Worm (Caenorhabditis elegans) whole organism, L2 larva: ENCODE measurements around the gene gln-5.

Experiments used
- C34F6.9 ChIP-seq: fragments of 150-350 bp; optimal IDR thresholded peaks from 2 replicates; lab custom pipeline; 2014; ENCODE audit warnings: missing biosample characterization, missing genetic modification characterization
- F13H6.1 ChIP-seq: sonication (generic microtip); optimal IDR thresholded peaks from 2 replicates; lab custom pipeline; 2016; ENCODE audit warnings: missing genetic modification characterization, missing compliant biosample characterization
- R02D3.7 ChIP-seq: fragments of 150-350 bp; optimal IDR thresholded peaks from 2 replicates; lab custom pipeline; 2014; ENCODE audit warnings: missing biosample characterization, missing genetic modification characterization
- Y55F3AM.14 ChIP-seq: fragments of 200-800 bp; sonication (Bioruptor generic); optimal IDR thresholded peaks from 2 replicates; lab custom pipeline; 2018; ENCODE audit warnings: mild to moderate bottlenecking, missing genetic modification characterization, missing compliant biosample characterization
- ZK546.5 ChIP-seq: sonication (generic microtip); optimal IDR thresholded peaks from 2 replicates; lab custom pipeline; 2017; ENCODE audit warnings: missing biosample characterization, missing genetic modification characterization
- alr-1 ChIP-seq: fragments of 150-350 bp; optimal IDR thresholded peaks from 2 replicates; lab custom pipeline; 2014; ENCODE audit warnings: missing biosample characterization, missing genetic modification characterization
- aly-2 ChIP-seq: fragments of 150-350 bp; optimal IDR thresholded peaks from 2 replicates; lab custom pipeline; 2014; ENCODE audit warnings: missing biosample characterization, missing genetic modification characterization
- ama-1 ChIP-seq: fragments of 150-350 bp; optimal IDR thresholded peaks from 2 replicates; lab custom pipeline; 2018; ENCODE audit warnings: inconsistent platforms
- blmp-1 ChIP-seq: sonication (generic microtip); optimal IDR thresholded peaks from 2 replicates; lab custom pipeline; 2017; ENCODE audit warnings: missing genetic modification characterization, mild to moderate bottlenecking, missing compliant biosample characterization, antibody characterized with exemption, moderate library complexity; ENCODE audit not compliant: insufficient read depth
- crh-2 ChIP-seq: sonication (generic microtip); optimal IDR thresholded peaks from 2 replicates; lab custom pipeline; 2017; ENCODE audit warnings: missing biosample characterization, missing genetic modification characterization
- elt-1 ChIP-seq: fragments of 150-350 bp; optimal IDR thresholded peaks from 2 replicates; lab custom pipeline; 2014; ENCODE audit warnings: missing biosample characterization, missing genetic modification characterization
- fos-1 ChIP-seq: fragments of 150-350 bp; optimal IDR thresholded peaks from 2 replicates; lab custom pipeline; 2014; ENCODE audit warnings: missing biosample characterization, missing genetic modification characterization
- gmeb-1 ChIP-seq: fragments of 150-350 bp; optimal IDR thresholded peaks from 2 replicates; lab custom pipeline; 2014; ENCODE audit warnings: missing biosample characterization, missing genetic modification characterization
- lin-11 ChIP-seq: fragments of 150-350 bp; sonication (generic microtip); optimal IDR thresholded peaks from 2 replicates; lab custom pipeline; 2014; ENCODE audit warnings: missing biosample characterization, missing genetic modification characterization, inconsistent platforms, mixed read lengths
- lin-13 ChIP-seq: fragments of 150-350 bp; optimal IDR thresholded peaks from 2 replicates; lab custom pipeline; 2014; ENCODE audit warnings: missing biosample characterization, missing genetic modification reagents, missing genetic modification characterization
- lin-39 ChIP-seq: fragments of 150-350 bp; optimal IDR thresholded peaks from 2 replicates; lab custom pipeline; 2014; ENCODE audit warnings: missing biosample characterization, missing genetic modification reagents, missing genetic modification characterization
- lsy-2 ChIP-seq, 2 experiments: fragments of 150-350 bp in 1 of 2; sonication (generic microtip) in 1 of 2; optimal IDR thresholded peaks; 2 replicates each; lab custom pipeline; 2014 to 2017; ENCODE audit warnings: missing biosample characterization in 2 of 2, missing genetic modification characterization in 2 of 2
- mab-5 ChIP-seq: fragments of 150-350 bp; optimal IDR thresholded peaks from 2 replicates; lab custom pipeline; 2014; ENCODE audit warnings: missing biosample characterization, missing genetic modification characterization
- mdl-1 ChIP-seq, 2 experiments: fragments of 150-350 bp in 1 of 2; sonication (generic microtip) in 1 of 2; optimal IDR thresholded peaks; 2 replicates each; lab custom pipeline; 2017; ENCODE audit warnings: missing biosample characterization in 2 of 2, missing genetic modification characterization in 2 of 2
- nhr-10 ChIP-seq: sonication (generic microtip); optimal IDR thresholded peaks from 2 replicates; lab custom pipeline; 2017; ENCODE audit warnings: missing biosample characterization, missing genetic modification characterization
- nhr-11 ChIP-seq: fragments of 150-350 bp; optimal IDR thresholded peaks from 2 replicates; lab custom pipeline; 2014; ENCODE audit warnings: missing biosample characterization, missing genetic modification characterization
- nhr-12 ChIP-seq: fragments of 150-350 bp; optimal IDR thresholded peaks from 2 replicates; lab custom pipeline; 2014; ENCODE audit warnings: missing biosample characterization, missing genetic modification characterization
- nhr-129 ChIP-seq: fragments of 150-350 bp; optimal IDR thresholded peaks from 2 replicates; lab custom pipeline; 2014; ENCODE audit warnings: missing biosample characterization, missing genetic modification characterization
- nhr-21 ChIP-seq: fragments of 150-350 bp; optimal IDR thresholded peaks from 2 replicates; lab custom pipeline; 2014; ENCODE audit warnings: missing biosample characterization, missing genetic modification characterization
- nhr-23 ChIP-seq: fragments of 150-350 bp; optimal IDR thresholded peaks from 2 replicates; lab custom pipeline; 2014; ENCODE audit warnings: missing biosample characterization, missing genetic modification reagents, missing genetic modification characterization
- nhr-237 ChIP-seq: fragments of 150-350 bp; optimal IDR thresholded peaks from 2 replicates; lab custom pipeline; 2014; ENCODE audit warnings: missing biosample characterization, missing genetic modification characterization
- nhr-25 ChIP-seq: fragments of 150-350 bp; sonication (generic microtip); optimal IDR thresholded peaks from 3 replicates; lab custom pipeline; 2014; ENCODE audit warnings: missing biosample characterization, missing genetic modification characterization
- nhr-6 ChIP-seq: fragments of 150-350 bp; optimal IDR thresholded peaks from 2 replicates; lab custom pipeline; 2014; ENCODE audit warnings: missing biosample characterization, missing genetic modification characterization
- nhr-77 ChIP-seq: fragments of 150-350 bp; optimal IDR thresholded peaks from 2 replicates; lab custom pipeline; 2014; ENCODE audit warnings: missing biosample characterization, missing genetic modification characterization
- sem-4 ChIP-seq: fragments of 150-350 bp; optimal IDR thresholded peaks from 2 replicates; lab custom pipeline; 2014; ENCODE audit warnings: missing biosample characterization, missing genetic modification reagents, missing genetic modification characterization
- skn-1 ChIP-seq: sonication (generic microtip); optimal IDR thresholded peaks from 2 replicates; lab custom pipeline; 2017; ENCODE audit warnings: missing biosample characterization, missing genetic modification characterization
- sma-3 ChIP-seq: sonication (generic microtip); optimal IDR thresholded peaks from 2 replicates; lab custom pipeline; 2016; ENCODE audit warnings: missing genetic modification reagents, missing genetic modification characterization, missing compliant biosample characterization
- sma-9 ChIP-seq, 2 experiments: fragments of 150-350 bp in 1 of 2; sonication (generic microtip) in 1 of 2; optimal IDR thresholded peaks; 2 replicates each; lab custom pipeline; 2014 to 2016; ENCODE audit warnings: missing genetic modification characterization in 2 of 2, mild to moderate bottlenecking in 1 of 2, missing biosample characterization in 1 of 2, missing compliant biosample characterization in 1 of 2, missing genetic modification reagents in 1 of 2, moderate library complexity in 1 of 2
- snpc-4 ChIP-seq: fragments of 150-350 bp; optimal IDR thresholded peaks from 2 replicates; lab custom pipeline; 2014; ENCODE audit warnings: missing biosample characterization, missing genetic modification characterization
- unc-39 ChIP-seq: fragments of 150-350 bp; optimal IDR thresholded peaks from 2 replicates; lab custom pipeline; 2014; ENCODE audit warnings: missing biosample characterization, missing genetic modification characterization
- unc-55 ChIP-seq: fragments of 150-350 bp; sonication (generic microtip); optimal IDR thresholded peaks from 3 replicates; lab custom pipeline; 2014; ENCODE audit warnings: missing biosample characterization, missing genetic modification reagents, missing genetic modification characterization
- unc-62 ChIP-seq: fragments of 150-350 bp; optimal IDR thresholded peaks from 2 replicates; lab custom pipeline; 2014; ENCODE audit warnings: missing biosample characterization, missing genetic modification reagents, missing genetic modification characterization
- zag-1 ChIP-seq: fragments of 150-350 bp; optimal IDR thresholded peaks from 2 replicates; lab custom pipeline; 2014; ENCODE audit warnings: missing biosample characterization, missing genetic modification characterization
- ztf-11 ChIP-seq: sonication (generic microtip); optimal IDR thresholded peaks from 2 replicates; lab custom pipeline; 2017; ENCODE audit warnings: missing biosample characterization, missing genetic modification characterization
- ztf-4 ChIP-seq: fragments of 150-350 bp; optimal IDR thresholded peaks from 2 replicates; lab custom pipeline; 2014; ENCODE audit warnings: missing biosample characterization, missing genetic modification characterization

Gene gln-5

ce11 chrIV:17267304-17267891 lies 6.1 kb downstream of the gln-5 start:
- TF ChIP-seq ztf-4 (no peak), unc-55 (peak; percentile 70), lin-13 (no peak), blmp-1 (tag; lab: Kevin White, UChicago) (no peak), fos-1 (tag; lab: Kevin White, UChicago) (no peak), nhr-25 (tag; lab: Kevin White, UChicago) (no peak), sma-3 (GFP tag; lab: Kevin White, UChicago) (no peak), mab-5 (tag; lab: Kevin White, UChicago) (peak; percentile 27)

- TF ChIP-seq unc-62 (GFP tag; lab: Kevin White, UChicago), result no peak
- TF ChIP-seq C34F6.9 (tag; lab: Kevin White, UChicago), result no peak
- no peak for TF ChIP-seq unc-55
- TF ChIP-seq snpc-4 (tag; lab: Kevin White, UChicago), result no peak
- TF ChIP-seq zag-1 (tag; lab: Kevin White, UChicago), result no peak
- TF ChIP-seq nhr-23 (tag; lab: Kevin White, UChicago), result no peak
- no peak for TF ChIP-seq crh-2 (tag; lab: Kevin White, UChicago)
- TF ChIP-seq sem-4, result no peak
- no peak for TF ChIP-seq alr-1 (tag; lab: Kevin White, UChicago)
- no peak for TF ChIP-seq nhr-25 (tag; lab: Kevin White, UChicago)
- TF ChIP-seq ama-1 (lab: Kevin White, UChicago), result no peak
- TF ChIP-seq sma-9 (GFP tag; optimal IDR thresholded peaks at IDR 0.05; lab: Kevin White, UChicago), result no peak
- TF ChIP-seq sma-9 (tag; optimal IDR thresholded peaks at IDR 0.05; lab: Kevin White, UChicago), result no peak
- no peak for TF ChIP-seq skn-1
- no peak for TF ChIP-seq unc-39 (tag; lab: Kevin White, UChicago)
- TF ChIP-seq nhr-10 (tag; lab: Kevin White, UChicago), result no peak
Observed at ce11 chrIV:17265716-17266115, 7.7 kb downstream of the gln-5 start.

- no peak for TF ChIP-seq nhr-12 (tag; lab: Kevin White, UChicago)
- TF ChIP-seq lin-11 (tag; lab: Kevin White, UChicago), result no peak
- TF ChIP-seq nhr-11 (tag; lab: Kevin White, UChicago), result no peak
- TF ChIP-seq sem-4, result no peak
- TF ChIP-seq elt-1, result no peak
Observed at ce11 chrIV:17265279-17265678, 8.2 kb downstream of the gln-5 start, which contains the start of gene str-187. Gene str-187, plus strand, starts transcription at chrIV:17265579.

- TF ChIP-seq C34F6.9 (tag; lab: Kevin White, UChicago), result no peak
- no peak for TF ChIP-seq ZK546.5 (tag; lab: Kevin White, UChicago)
- no peak for TF ChIP-seq gmeb-1 (tag; lab: Kevin White, UChicago)
- no peak for TF ChIP-seq lin-11 (tag; lab: Kevin White, UChicago)
- no peak for TF ChIP-seq crh-2 (tag; lab: Kevin White, UChicago)
- no peak for TF ChIP-seq sem-4
- TF ChIP-seq ama-1 (lab: Kevin White, UChicago), result no peak
- no peak for TF ChIP-seq sma-9 (GFP tag; optimal IDR thresholded peaks at IDR 0.05; lab: Kevin White, UChicago)
- TF ChIP-seq sma-9 (tag; optimal IDR thresholded peaks at IDR 0.05; lab: Kevin White, UChicago), result no peak
- no peak for TF ChIP-seq Y55F3AM.14 (GFP tag; lab: Kevin White, UChicago)
- no peak for TF ChIP-seq R02D3.7 (tag; lab: Kevin White, UChicago)
- TF ChIP-seq blmp-1 (tag; lab: Kevin White, UChicago), result no peak
- TF ChIP-seq ztf-4, result no peak
- TF ChIP-seq unc-39 (tag; lab: Kevin White, UChicago), result no peak
- TF ChIP-seq aly-2, result no peak
- TF ChIP-seq snpc-4 (tag; lab: Kevin White, UChicago), result no peak
- no peak for TF ChIP-seq nhr-237 (tag; lab: Kevin White, UChicago)
- no peak for TF ChIP-seq nhr-25 (tag; lab: Kevin White, UChicago)
- no peak for TF ChIP-seq elt-1
- no peak for TF ChIP-seq nhr-77 (tag; lab: Kevin White, UChicago)
- TF ChIP-seq mdl-1 (tag; optimal IDR thresholded peaks at IDR 0.05; lab: Kevin White, UChicago), result no peak
Observed at ce11 chrIV:17264714-17265113, 8.7 kb downstream of the gln-5 start, which contains the start of gene F26D10.13. Gene F26D10.13, minus strand, starts transcription at chrIV:17264814.

ce11 chrIV:17263714-17264113 lies 9.7 kb downstream of the gln-5 start:
- TF ChIP-seq R02D3.7 (tag; lab: Kevin White, UChicago) (no peak), nhr-21 (tag; lab: Kevin White, UChicago) (peak; percentile 75), lin-39 (tag; lab: Kevin White, UChicago) (no peak), ZK546.5 (tag; lab: Kevin White, UChicago) (no peak), nhr-6 (tag; lab: Kevin White, UChicago) (no peak), nhr-10 (tag; lab: Kevin White, UChicago) (no peak), fos-1 (tag; lab: Kevin White, UChicago) (peak; percentile 92), lin-11 (tag; lab: Kevin White, UChicago) (no peak), crh-2 (tag; lab: Kevin White, UChicago) (peak; percentile 74), zag-1 (tag; lab: Kevin White, UChicago) (no peak), ztf-11 (tag; lab: Kevin White, UChicago) (no peak), unc-62 (GFP tag; lab: Kevin White, UChicago) (no peak), gmeb-1 (tag; lab: Kevin White, UChicago) (peak; percentile 56), lsy-2 (tag; optimal IDR thresholded peaks at IDR 0.05; lab: Kevin White, UChicago) (peak in 1 of 2 experiments; percentile 6), nhr-25 (tag; lab: Kevin White, UChicago) (peak; percentile 27), F13H6.1 (tag; lab: Kevin White, UChicago) (peak; percentile 54), nhr-129 (tag; lab: Kevin White, UChicago) (peak; percentile 20)
- TF ChIP-seq, all 48 proteins: peak for 8
